Fruit fly (Drosophila melanogaster): ENCODE data around the gene CG46459.

Gene CG46459

dm6 chr3R:10661098-10661497 is 35.3 kb upstream of the CG46459 start (continued):
- TF ChIP-seq CG6276 (GFP tag; optimal IDR thresholded peaks at IDR 0.05) (no peak), Hr38 (GFP tag; optimal IDR thresholded peaks at IDR 0.05) (no peak), CG6808 (GFP tag; optimal IDR thresholded peaks at IDR 0.05) (peak; percentile 81), Ets21C (GFP tag; optimal IDR thresholded peaks at IDR 0.05) (peak; percentile 13), CG34406 (GFP tag; optimal IDR thresholded peaks at IDR 0.05) (peak; percentile 61), spab (GFP tag; optimal IDR thresholded peaks at IDR 0.05) (peak; percentile 72), vri (GFP tag; optimal IDR thresholded peaks at IDR 0.05) (peak; percentile 38), topi (GFP tag; optimal IDR thresholded peaks at IDR 0.05) (peak; percentile 54), Sox102F (GFP tag; optimal IDR thresholded peaks at IDR 0.05) (peak; percentile 28), acj6 (GFP tag; optimal IDR thresholded peaks at IDR 0.05) (peak; percentile 67), Hr4 (GFP tag; optimal IDR thresholded peaks at IDR 0.05) (no peak), CG6854 (GFP tag; optimal IDR thresholded peaks at IDR 0.05) (no peak), Gug (GFP tag; IDR thresholded peaks at IDR 0.05) (no peak), CG6163 (GFP tag; IDR thresholded peaks at IDR 0.05) (peak; percentile 56; the same call in 2 of the 3 replicates), CG6792 (GFP tag; optimal IDR thresholded peaks at IDR 0.05) (peak; percentile 66), CG31627 (GFP tag; optimal IDR thresholded peaks at IDR 0.05) (peak; percentile 39), esn (GFP tag; optimal IDR thresholded peaks at IDR 0.05) (peak; percentile 70), cyc (GFP tag; optimal IDR thresholded peaks at IDR 0.05) (peak; percentile 61), OdsH (GFP tag; optimal IDR thresholded peaks at IDR 0.05) (peak; percentile 64)

- TF ChIP-seq CG6163 (GFP tag; IDR thresholded peaks at IDR 0.05): peak; percentile 84
- TF ChIP-seq CG7368 (GFP tag; optimal IDR thresholded peaks at IDR 0.05): peak; percentile 42
- TF ChIP-seq Hr38 (GFP tag; optimal IDR thresholded peaks at IDR 0.05): no peak
- TF ChIP-seq salr (GFP tag; optimal IDR thresholded peaks at IDR 0.05): peak; percentile 19 to 28
- peak; percentile 38; the same call in 1 of the 2 replicates for TF ChIP-seq CG15336 (GFP tag; IDR thresholded peaks at IDR 0.05)
- peak; percentile 83 for TF ChIP-seq Eip78C (GFP tag)
- TF ChIP-seq fd85E (GFP tag; optimal IDR thresholded peaks at IDR 0.05): no peak
- TF ChIP-seq Eip93F (GFP tag; optimal IDR thresholded peaks at IDR 0.05): no peak
- TF ChIP-seq OdsH (GFP tag; optimal IDR thresholded peaks at IDR 0.05): peak; percentile 43
- TF ChIP-seq CG6854 (GFP tag; optimal IDR thresholded peaks at IDR 0.05): peak; percentile 13
- TF ChIP-seq CG3032 (tag; optimal IDR thresholded peaks at IDR 0.05): peak; percentile 63
- TF ChIP-seq CG10669 (GFP tag; optimal IDR thresholded peaks at IDR 0.05): peak; percentile 54
- TF ChIP-seq fd59A (GFP tag; optimal IDR thresholded peaks at IDR 0.05): peak; percentile 40
- TF ChIP-seq ss (GFP tag; optimal IDR thresholded peaks at IDR 0.05): peak; percentile 38 to 66
- TF ChIP-seq CG34406 (GFP tag; optimal IDR thresholded peaks at IDR 0.05): peak; percentile 34
- TF ChIP-seq Sox102F (GFP tag; optimal IDR thresholded peaks at IDR 0.05): no peak
- TF ChIP-seq cyc (GFP tag; optimal IDR thresholded peaks at IDR 0.05): no peak
- TF ChIP-seq CG8119 (GFP tag; IDR thresholded peaks at IDR 0.05): peak; percentile 55; the same call in 1 of the 3 replicates
- peak; percentile 63 for TF ChIP-seq dac (GFP tag; optimal IDR thresholded peaks at IDR 0.05)
- no peak for TF ChIP-seq svp (GFP tag)
- peak; percentile 40 for TF ChIP-seq Sox14 (GFP tag; optimal IDR thresholded peaks at IDR 0.05)
- peak; percentile 77 for TF ChIP-seq eg (GFP tag; IDR thresholded peaks at IDR 0.05)
- no peak for TF ChIP-seq CG11762 (GFP tag; optimal IDR thresholded peaks at IDR 0.05; ENCODE audit: insufficient read depth)
- TF ChIP-seq CG32006 (GFP tag; optimal IDR thresholded peaks at IDR 0.05): peak; percentile 45
- no peak for TF ChIP-seq CG31627 (GFP tag; optimal IDR thresholded peaks at IDR 0.05)
- TF ChIP-seq Lpt (GFP tag; optimal IDR thresholded peaks at IDR 0.05): peak; percentile 30
- TF ChIP-seq CG8319 (GFP tag; optimal IDR thresholded peaks at IDR 0.05): peak; percentile 23
- peak; percentile 28 for TF ChIP-seq esn (GFP tag; optimal IDR thresholded peaks at IDR 0.05)
- TF ChIP-seq CG1621 (tag; optimal IDR thresholded peaks at IDR 0.05): peak; percentile 64
- TF ChIP-seq Sox15 (GFP tag; optimal IDR thresholded peaks at IDR 0.05): no peak
- TF ChIP-seq Eip75B (GFP tag; optimal IDR thresholded peaks at IDR 0.05): peak; percentile 58
- TF ChIP-seq topi (GFP tag; optimal IDR thresholded peaks at IDR 0.05): peak; percentile 4
- no peak for TF ChIP-seq vri (GFP tag; optimal IDR thresholded peaks at IDR 0.05)
- peak; percentile 33 for TF ChIP-seq acj6 (GFP tag; optimal IDR thresholded peaks at IDR 0.05)
- TF ChIP-seq CG6808 (GFP tag; optimal IDR thresholded peaks at IDR 0.05): peak; percentile 60
- TF ChIP-seq CG4318 (GFP tag; optimal IDR thresholded peaks at IDR 0.05): no peak
- TF ChIP-seq Hr39 (GFP tag; optimal IDR thresholded peaks at IDR 0.05): no peak
- peak; percentile 9 for TF ChIP-seq dsx (GFP tag; optimal IDR thresholded peaks at IDR 0.05; ENCODE audit: poor library complexity, severe bottlenecking)
- peak; percentile 13 for TF ChIP-seq fkh (GFP tag; optimal IDR thresholded peaks at IDR 0.05)
- no peak for TF ChIP-seq Ets21C (GFP tag; optimal IDR thresholded peaks at IDR 0.05)
- peak; percentile 73 for TF ChIP-seq CG3919 (GFP tag; optimal IDR thresholded peaks at IDR 0.05)
- peak; percentile 51 for TF ChIP-seq net (GFP tag; optimal IDR thresholded peaks at IDR 0.05)
- peak; percentile 52 for TF ChIP-seq Met (GFP tag; optimal IDR thresholded peaks at IDR 0.05)
Observed at dm6 chr3R:10664942-10665341, 31.5 kb upstream of the CG46459 start.

Data from whole organism, prepupa.